Worm (Caenorhabditis elegans): ENCODE measurements around the gene C46C11.3.
A peak's percentile ranks its signal among the peaks of the same experiment; 100 is the strongest.

DNA sequence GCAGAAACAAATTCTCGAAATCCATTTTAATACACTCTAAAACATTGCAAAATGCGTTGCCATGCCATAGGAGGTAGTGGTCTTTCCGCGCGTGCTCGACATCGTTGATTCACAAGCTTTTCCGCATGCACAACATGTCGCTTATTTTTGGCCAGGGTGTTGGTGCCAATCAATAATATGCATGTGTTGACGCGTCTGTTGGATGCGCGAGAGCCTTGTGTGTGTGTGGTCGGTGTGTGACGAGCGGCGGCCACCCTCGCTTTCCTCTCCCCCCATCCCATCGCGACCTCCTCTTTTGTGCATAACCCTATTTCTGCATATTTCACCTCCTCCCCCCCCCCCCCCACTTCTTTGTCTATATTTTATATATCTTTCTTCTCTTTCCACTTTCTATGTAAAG lies 45.9 kb upstream of the C46C11.3 start:
- TF ChIP-seq klf-2 (GFP tag; conservative IDR thresholded peaks at IDR 0.05): no peak
- peak; percentile 60; the same call in 1 of the 2 replicates for TF ChIP-seq flt-1 (GFP tag; IDR thresholded peaks at IDR 0.05)
- TF ChIP-seq ztf-23 (GFP tag; IDR thresholded peaks at IDR 0.05): no peak
